Worm (Caenorhabditis elegans): ENCODE measurements around the gene Y116A8B.4.

Gene Y116A8B.4

ce11 chrIV:17223474-17223873, at the start of gene Y116A8B.4:
Gene Y116A8B.4, plus strand, starts transcription at chrIV:17223774.
- TF ChIP-seq flt-1 (GFP tag; IDR thresholded peaks at IDR 0.05), result no peak
- TF ChIP-seq cog-1 (tag; optimal IDR thresholded peaks at IDR 0.05), result no peak
- TF ChIP-seq tab-1 (GFP tag; IDR thresholded peaks at IDR 0.05), result no peak
- TF ChIP-seq klf-2 (GFP tag; conservative IDR thresholded peaks at IDR 0.05), result no peak
- no peak for TF ChIP-seq ztf-29 (GFP tag; IDR thresholded peaks at IDR 0.05)
- no peak for TF ChIP-seq ref-1 (GFP tag; conservative IDR thresholded peaks at IDR 0.05)
- no peak for TF ChIP-seq ztf-23 (GFP tag; IDR thresholded peaks at IDR 0.05)
- TF ChIP-seq T22C8.4 (GFP tag; IDR thresholded peaks at IDR 0.05), result no peak
- no peak for TF ChIP-seq med-1 (GFP tag; optimal IDR thresholded peaks at IDR 0.05; ENCODE audit: insufficient read depth)

- TF ChIP-seq ztf-29 (GFP tag; IDR thresholded peaks at IDR 0.05) (no peak), cog-1 (tag; optimal IDR thresholded peaks at IDR 0.05) (no peak), klf-2 (GFP tag; conservative IDR thresholded peaks at IDR 0.05) (no peak), ref-1 (GFP tag; conservative IDR thresholded peaks at IDR 0.05) (no peak), med-1 (GFP tag; optimal IDR thresholded peaks at IDR 0.05; ENCODE audit: insufficient read depth) (no peak), tab-1 (GFP tag; IDR thresholded peaks at IDR 0.05) (no peak), ztf-23 (GFP tag; IDR thresholded peaks at IDR 0.05) (no peak)
Measured at ce11 chrIV:17174087-17174486, 49.5 kb upstream of the Y116A8B.4 start.

- TF ChIP-seq ref-1 (GFP tag; conservative IDR thresholded peaks at IDR 0.05), result no peak
- no peak for TF ChIP-seq ztf-29 (GFP tag; IDR thresholded peaks at IDR 0.05)
Measured at ce11 chrIV:17174980-17175379, 48.6 kb upstream of the Y116A8B.4 start.

ce11 chrIV:17176177-17176576, 47.4 kb upstream of the Y116A8B.4 start, which contains the start of gene C52D10.3:
Gene C52D10.3, plus strand, starts transcription at chrIV:17176477.
- TF ChIP-seq tab-1 (GFP tag; IDR thresholded peaks at IDR 0.05) (no peak), cog-1 (tag; optimal IDR thresholded peaks at IDR 0.05) (no peak), ref-1 (GFP tag; conservative IDR thresholded peaks at IDR 0.05) (no peak), flt-1 (GFP tag; IDR thresholded peaks at IDR 0.05) (no peak), T22C8.4 (GFP tag; IDR thresholded peaks at IDR 0.05) (no peak), klf-2 (GFP tag; conservative IDR thresholded peaks at IDR 0.05) (no peak), ztf-29 (GFP tag; IDR thresholded peaks at IDR 0.05) (no peak), ztf-23 (GFP tag; IDR thresholded peaks at IDR 0.05) (no peak), med-1 (GFP tag; optimal IDR thresholded peaks at IDR 0.05; ENCODE audit: insufficient read depth) (no peak)

- TF ChIP-seq med-1 (GFP tag; optimal IDR thresholded peaks at IDR 0.05; ENCODE audit: insufficient read depth) (no peak), cog-1 (tag; optimal IDR thresholded peaks at IDR 0.05) (no peak), ztf-23 (GFP tag; IDR thresholded peaks at IDR 0.05) (no peak), ref-1 (GFP tag; conservative IDR thresholded peaks at IDR 0.05) (no peak), tab-1 (GFP tag; IDR thresholded peaks at IDR 0.05) (no peak), T22C8.4 (GFP tag; IDR thresholded peaks at IDR 0.05) (no peak), klf-2 (GFP tag; conservative IDR thresholded peaks at IDR 0.05) (no peak), ztf-29 (GFP tag; IDR thresholded peaks at IDR 0.05) (no peak), flt-1 (GFP tag; IDR thresholded peaks at IDR 0.05) (no peak)
Measured at ce11 chrIV:17179071-17179470, 44.5 kb upstream of the Y116A8B.4 start.

- TF ChIP-seq ztf-23 (GFP tag; IDR thresholded peaks at IDR 0.05) (no peak), med-1 (GFP tag; optimal IDR thresholded peaks at IDR 0.05; ENCODE audit: insufficient read depth) (no peak), ztf-29 (GFP tag; IDR thresholded peaks at IDR 0.05) (no peak), tab-1 (GFP tag; IDR thresholded peaks at IDR 0.05) (no peak), cog-1 (tag; optimal IDR thresholded peaks at IDR 0.05) (no peak), T22C8.4 (GFP tag; IDR thresholded peaks at IDR 0.05) (no peak), klf-2 (GFP tag; conservative IDR thresholded peaks at IDR 0.05) (no peak), flt-1 (GFP tag; IDR thresholded peaks at IDR 0.05) (no peak), ref-1 (GFP tag; conservative IDR thresholded peaks at IDR 0.05) (no peak)
Measured at ce11 chrIV:17179565-17179964, 44.0 kb upstream of the Y116A8B.4 start.

ce11 chrIV:17183032-17183608, 40.5 kb upstream of the Y116A8B.4 start:
- TF ChIP-seq cog-1 (tag; optimal IDR thresholded peaks at IDR 0.05) (no peak), ztf-29 (GFP tag; IDR thresholded peaks at IDR 0.05) (no peak), ztf-23 (GFP tag; IDR thresholded peaks at IDR 0.05) (no peak), klf-2 (GFP tag; conservative IDR thresholded peaks at IDR 0.05) (no peak), flt-1 (GFP tag; IDR thresholded peaks at IDR 0.05) (no peak), ref-1 (GFP tag; conservative IDR thresholded peaks at IDR 0.05) (no peak), T22C8.4 (GFP tag; IDR thresholded peaks at IDR 0.05) (no peak), med-1 (GFP tag; optimal IDR thresholded peaks at IDR 0.05; ENCODE audit: insufficient read depth) (no peak), tab-1 (GFP tag; IDR thresholded peaks at IDR 0.05) (no peak)

- TF ChIP-seq cog-1 (tag; optimal IDR thresholded peaks at IDR 0.05), result no peak
- TF ChIP-seq med-1 (GFP tag; optimal IDR thresholded peaks at IDR 0.05; ENCODE audit: insufficient read depth), result no peak
- TF ChIP-seq tab-1 (GFP tag; IDR thresholded peaks at IDR 0.05), result no peak
- TF ChIP-seq ztf-23 (GFP tag; IDR thresholded peaks at IDR 0.05), result no peak
- no peak for TF ChIP-seq ztf-29 (GFP tag; IDR thresholded peaks at IDR 0.05)
- no peak for TF ChIP-seq klf-2 (GFP tag; conservative IDR thresholded peaks at IDR 0.05)
- no peak for TF ChIP-seq flt-1 (GFP tag; IDR thresholded peaks at IDR 0.05)
- TF ChIP-seq T22C8.4 (GFP tag; IDR thresholded peaks at IDR 0.05), result no peak
- no peak for TF ChIP-seq ref-1 (GFP tag; conservative IDR thresholded peaks at IDR 0.05)
Measured at ce11 chrIV:17183629-17184028, 39.9 kb upstream of the Y116A8B.4 start, which contains the start of gene col-138. Gene col-138, minus strand, starts transcription at chrIV:17183729.

ce11 chrIV:17189193-17189592, 34.4 kb upstream of the Y116A8B.4 start:
- no peak for TF ChIP-seq ztf-23 (GFP tag; IDR thresholded peaks at IDR 0.05)
- no peak for TF ChIP-seq med-1 (GFP tag; optimal IDR thresholded peaks at IDR 0.05; ENCODE audit: insufficient read depth)
- TF ChIP-seq T22C8.4 (GFP tag; IDR thresholded peaks at IDR 0.05), result no peak
- TF ChIP-seq ztf-29 (GFP tag; IDR thresholded peaks at IDR 0.05), result no peak
- TF ChIP-seq flt-1 (GFP tag; IDR thresholded peaks at IDR 0.05), result no peak
- TF ChIP-seq tab-1 (GFP tag; IDR thresholded peaks at IDR 0.05), result no peak
- no peak for TF ChIP-seq ref-1 (GFP tag; conservative IDR thresholded peaks at IDR 0.05)
- TF ChIP-seq klf-2 (GFP tag; conservative IDR thresholded peaks at IDR 0.05), result no peak
- TF ChIP-seq cog-1 (tag; optimal IDR thresholded peaks at IDR 0.05), result no peak

ce11 chrIV:17191791-17192190, 31.8 kb upstream of the Y116A8B.4 start, which contains the start of gene flp-17:
Gene flp-17, minus strand, starts transcription at chrIV:17191891.
- TF ChIP-seq ztf-23 (GFP tag; IDR thresholded peaks at IDR 0.05) (no peak), T22C8.4 (GFP tag; IDR thresholded peaks at IDR 0.05) (no peak), ztf-29 (GFP tag; IDR thresholded peaks at IDR 0.05) (no peak), ref-1 (GFP tag; conservative IDR thresholded peaks at IDR 0.05) (no peak), med-1 (GFP tag; optimal IDR thresholded peaks at IDR 0.05; ENCODE audit: insufficient read depth) (no peak), tab-1 (GFP tag; IDR thresholded peaks at IDR 0.05) (no peak), cog-1 (tag; optimal IDR thresholded peaks at IDR 0.05) (no peak), klf-2 (GFP tag; conservative IDR thresholded peaks at IDR 0.05) (no peak), flt-1 (GFP tag; IDR thresholded peaks at IDR 0.05) (no peak)

Measured in whole organism, midembryonic.